Fruit fly (Drosophila melanogaster) whole organism, embryonic: ENCODE results near the gene Klp68D.

ENCODE experiments used
- BtbVII ChIP-seq: fragments of 200-800 bp; sonication (Bioruptor generic); optimal IDR thresholded peaks from 3 replicates; lab custom pipeline; 2017; ENCODE audit warnings: missing biosample characterization, mild to moderate bottlenecking, missing genetic modification characterization
- CG11456 ChIP-seq: fragments of 200-800 bp; sonication (Bioruptor generic); IDR thresholded peaks from 3 replicates; pipeline ENCODE4 v1.3.6; 2022; ENCODE audit warnings: missing biosample characterization, missing genetic modification characterization
- CG11723 ChIP-seq: fragments of 200-800 bp; sonication (Bioruptor generic); optimal IDR thresholded peaks from 2 replicates; lab custom pipeline; 2017; ENCODE audit warnings: missing biosample characterization, mild to moderate bottlenecking, missing genetic modification characterization
- CG12155 ChIP-seq: fragments of 200-800 bp; sonication (Bioruptor generic); optimal IDR thresholded peaks from 3 replicates; lab custom pipeline; 2016; ENCODE audit warnings: missing biosample characterization, missing genetic modification characterization
- CG12219 ChIP-seq: fragments of 200-800 bp; sonication (Bioruptor generic); optimal IDR thresholded peaks from 3 replicates; lab custom pipeline; 2018; ENCODE audit warnings: missing biosample characterization, mild to moderate bottlenecking, missing genetic modification characterization
- CG12744 ChIP-seq: fragments of 200-800 bp; sonication (Bioruptor generic); optimal IDR thresholded peaks from 2 replicates; lab custom pipeline; 2016; ENCODE audit warnings: missing biosample characterization, missing genetic modification characterization
- CG14014 ChIP-seq: fragments of 200-800 bp; sonication (Bioruptor generic); IDR thresholded peaks from 2 replicates; pipeline ENCODE4 v1.3.6; 2022; ENCODE audit warnings: missing biosample characterization, missing genetic modification characterization
- CG14965 ChIP-seq: fragments of 200-800 bp; sonication (Bioruptor generic); optimal IDR thresholded peaks from 2 replicates; lab custom pipeline; 2016; ENCODE audit warnings: missing biosample characterization, missing genetic modification characterization, borderline replicate concordance
- CG15601 ChIP-seq: fragments of 200-800 bp; sonication (Bioruptor generic); optimal IDR thresholded peaks from 3 replicates; lab custom pipeline; 2019; ENCODE audit warnings: missing biosample characterization, mild to moderate bottlenecking, missing genetic modification characterization, moderate library complexity
- CG16815 ChIP-seq: fragments of 200-800 bp; sonication (Bioruptor generic); optimal IDR thresholded peaks from 3 replicates; lab custom pipeline; 2017; ENCODE audit warnings: missing biosample characterization, mild to moderate bottlenecking, missing genetic modification characterization
- CG18619 ChIP-seq: fragments of 200-800 bp; sonication (Bioruptor generic); optimal IDR thresholded peaks from 3 replicates; lab custom pipeline; 2017; ENCODE audit warnings: missing biosample characterization, mild to moderate bottlenecking, missing genetic modification characterization
- CG2889 ChIP-seq: fragments of 200-800 bp; sonication (Bioruptor generic); IDR thresholded peaks from 3 replicates; pipeline ENCODE4 v1.3.6; 2022; ENCODE audit warnings: missing biosample characterization, missing genetic modification characterization
- CG31388 ChIP-seq: fragments of 200-800 bp; sonication (Bioruptor generic); optimal IDR thresholded peaks from 2 replicates; lab custom pipeline; 2016; ENCODE audit warnings: missing biosample characterization, missing genetic modification characterization
- CG33213 ChIP-seq: fragments of 200-800 bp; sonication (Bioruptor generic); optimal IDR thresholded peaks from 3 replicates; lab custom pipeline; 2016; ENCODE audit warnings: missing biosample characterization, missing genetic modification characterization
- CG3838 ChIP-seq: fragments of 200-800 bp; sonication (Bioruptor generic); optimal IDR thresholded peaks from 3 replicates; lab custom pipeline; 2016; ENCODE audit warnings: missing biosample characterization, missing genetic modification characterization
- CG5245 ChIP-seq: fragments of 200-800 bp; sonication (Bioruptor generic); optimal IDR thresholded peaks from 3 replicates; lab custom pipeline; 2016; ENCODE audit warnings: missing biosample characterization, missing genetic modification characterization
- CG7357 ChIP-seq: fragments of 200-800 bp; sonication (Bioruptor generic); IDR thresholded peaks from 3 replicates; pipeline ENCODE4 v1.3.6; 2022; ENCODE audit warnings: missing biosample characterization, missing genetic modification characterization
- CG7963 ChIP-seq: fragments of 200-800 bp; sonication (Bioruptor generic); IDR thresholded peaks from 3 replicates; pipeline ENCODE4 v1.3.6; 2022; ENCODE audit warnings: missing biosample characterization, missing genetic modification characterization; ENCODE audit not compliant: partially characterized antibody
- CG8359 ChIP-seq: fragments of 200-800 bp; sonication (Bioruptor generic); optimal IDR thresholded peaks from 2 replicates; lab custom pipeline; 2017; ENCODE audit warnings: missing biosample characterization, mild to moderate bottlenecking, missing genetic modification characterization, borderline replicate concordance
- CG9727 ChIP-seq: fragments of 200-800 bp; sonication (Bioruptor generic); optimal IDR thresholded peaks from 3 replicates; lab custom pipeline; 2017; ENCODE audit warnings: missing biosample characterization, mild to moderate bottlenecking, missing genetic modification characterization
- CG9876 ChIP-seq: fragments of 200-800 bp; sonication (Bioruptor generic); optimal IDR thresholded peaks from 2 replicates; lab custom pipeline; 2016; ENCODE audit warnings: missing biosample characterization, missing genetic modification characterization
- CoRest ChIP-seq: fragments of 200-800 bp; sonication (Bioruptor generic); optimal IDR thresholded peaks from 3 replicates; lab custom pipeline; 2018; ENCODE audit warnings: missing biosample characterization, mild to moderate bottlenecking, missing genetic modification characterization, moderate library complexity
- Doc3 ChIP-seq: fragments of 200-800 bp; sonication (Bioruptor generic); IDR thresholded peaks from 3 replicates; pipeline ENCODE4 v1.3.6; 2022; ENCODE audit warnings: missing biosample characterization, missing genetic modification characterization; ENCODE audit not compliant: partially characterized antibody
- HLH4C ChIP-seq: fragments of 200-800 bp; sonication (Bioruptor generic); IDR thresholded peaks from 3 replicates; pipeline ENCODE4 v1.3.6; 2022; ENCODE audit warnings: missing biosample characterization, missing genetic modification characterization; ENCODE audit not compliant: partially characterized antibody
- Hand ChIP-seq: fragments of 200-800 bp; sonication (Bioruptor generic); optimal IDR thresholded peaks from 2 replicates; lab custom pipeline; 2017; ENCODE audit warnings: mild to moderate bottlenecking, missing biosample characterization, missing genetic modification reagents, missing genetic modification characterization
- Lhr ChIP-seq: fragments of 200-800 bp; sonication (Bioruptor generic); optimal IDR thresholded peaks from 3 replicates; lab custom pipeline; 2017; ENCODE audit warnings: mild to moderate bottlenecking, missing biosample characterization, missing genetic modification reagents, missing genetic modification characterization
- Neu2 ChIP-seq: fragments of 200-800 bp; sonication (Bioruptor generic); optimal IDR thresholded peaks from 3 replicates; lab custom pipeline; 2016; ENCODE audit warnings: missing biosample characterization, missing genetic modification characterization, borderline replicate concordance
- Nf-YA ChIP-seq: fragments of 200-800 bp; sonication (Bioruptor generic); IDR thresholded peaks from 2 replicates; pipeline ENCODE4 v1.3.6; 2022; ENCODE audit warnings: missing biosample characterization, missing genetic modification characterization
- Nf-YB ChIP-seq: fragments of 200-800 bp; sonication (Bioruptor generic); optimal IDR thresholded peaks from 3 replicates; lab custom pipeline; 2019; ENCODE audit warnings: missing biosample characterization, mild to moderate bottlenecking, missing genetic modification characterization, moderate library complexity
- Six4 ChIP-seq: fragments of 200-800 bp; sonication (Bioruptor generic); optimal IDR thresholded peaks from 2 replicates; lab custom pipeline; 2016; ENCODE audit warnings: missing biosample characterization, missing genetic modification characterization
- Sry-β ChIP-seq: fragments of 200-800 bp; sonication (Bioruptor generic); optimal IDR thresholded peaks from 2 replicates; lab custom pipeline; 2018; ENCODE audit warnings: missing biosample characterization, mild to moderate bottlenecking, missing genetic modification characterization, moderate library complexity
- ac ChIP-seq: fragments of 200-800 bp; sonication (Bioruptor generic); optimal IDR thresholded peaks from 3 replicates; lab custom pipeline; 2017; ENCODE audit warnings: missing biosample characterization, mild to moderate bottlenecking, missing genetic modification characterization
- br ChIP-seq: fragments of >200 bp; optimal IDR thresholded peaks from 2 replicates; lab custom pipeline; 2017
- cg ChIP-seq: fragments of 200-800 bp; sonication (Bioruptor generic); optimal IDR thresholded peaks from 3 replicates; lab custom pipeline; 2019; ENCODE audit warnings: missing biosample characterization, mild to moderate bottlenecking, missing genetic modification characterization, moderate library complexity
- crc ChIP-seq: fragments of 200-800 bp; sonication (Bioruptor generic); optimal IDR thresholded peaks from 2 replicates; lab custom pipeline; 2016; ENCODE audit warnings: missing biosample characterization, missing genetic modification characterization
- dati ChIP-seq: fragments of 200-800 bp; sonication (Bioruptor generic); IDR thresholded peaks from 2 replicates; pipeline ENCODE4 v1.3.6; 2022; ENCODE audit warnings: missing biosample characterization, missing genetic modification characterization
- dimm ChIP-seq: fragments of 200-800 bp; sonication (Bioruptor generic); IDR thresholded peaks from 2 replicates; pipeline ENCODE4 v1.3.6; 2022; ENCODE audit warnings: missing biosample characterization, missing genetic modification characterization
- disco-r ChIP-seq: fragments of 200-800 bp; sonication (Bioruptor generic); optimal IDR thresholded peaks from 2 replicates; lab custom pipeline; 2016; ENCODE audit warnings: missing biosample characterization, missing genetic modification characterization
- dpn ChIP-seq, 2 experiments: fragments of 200-800 bp; sonication (Bioruptor generic); optimal IDR thresholded peaks; 3 replicates each; lab custom pipeline; 2016; ENCODE audit warnings: missing biosample characterization in 2 of 2, missing genetic modification characterization in 2 of 2
- her ChIP-seq: fragments of 200-800 bp; sonication (Bioruptor generic); optimal IDR thresholded peaks from 2 replicates; lab custom pipeline; 2016; ENCODE audit warnings: missing biosample characterization, missing genetic modification characterization
- hth ChIP-seq: fragments of >200 bp; optimal IDR thresholded peaks from 2 replicates; lab custom pipeline; 2017; ENCODE audit warnings: inconsistent platforms
- insv ChIP-seq, 2 experiments: fragments of 200-800 bp; sonication (Bioruptor generic); optimal IDR thresholded peaks; 3 replicates each; lab custom pipeline; 2016 to 2018; ENCODE audit warnings: missing biosample characterization in 2 of 2, missing genetic modification characterization in 2 of 2
- phol ChIP-seq: fragments of 200-800 bp; sonication (Bioruptor generic); optimal IDR thresholded peaks from 3 replicates; lab custom pipeline; 2018; ENCODE audit warnings: missing biosample characterization, mild to moderate bottlenecking, missing genetic modification characterization, moderate library complexity
- scrt ChIP-seq: fragments of 200-800 bp; sonication (Bioruptor generic); optimal IDR thresholded peaks from 2 replicates; lab custom pipeline; 2018; ENCODE audit warnings: missing biosample characterization, mild to moderate bottlenecking, missing genetic modification characterization, moderate library complexity
- sd ChIP-seq: fragments of 200-800 bp; sonication (Bioruptor generic); optimal IDR thresholded peaks from 3 replicates; lab custom pipeline; 2018; ENCODE audit warnings: missing biosample characterization, mild to moderate bottlenecking, missing genetic modification characterization, moderate library complexity
- sna ChIP-seq: fragments of 200-800 bp; sonication (Bioruptor generic); IDR thresholded peaks from 2 replicates; pipeline ENCODE4 v1.3.6; 2022; ENCODE audit warnings: missing biosample characterization, missing genetic modification characterization; ENCODE audit not compliant: partially characterized antibody
- sob ChIP-seq: fragments of 200-800 bp; sonication (Bioruptor generic); IDR thresholded peaks from 2 replicates; pipeline ENCODE4 v1.3.6; 2022; ENCODE audit warnings: missing biosample characterization, missing genetic modification characterization
- ssp ChIP-seq: fragments of 200-800 bp; sonication (Bioruptor generic); IDR thresholded peaks from 2 replicates; pipeline ENCODE4 v1.3.6; 2022; ENCODE audit warnings: missing biosample characterization, missing genetic modification characterization
- tx ChIP-seq: fragments of 200-800 bp; sonication (Bioruptor generic); optimal IDR thresholded peaks from 2 replicates; lab custom pipeline; 2016; ENCODE audit warnings: missing biosample characterization, missing genetic modification characterization
- wdn ChIP-seq: fragments of 200-800 bp; sonication (Bioruptor generic); IDR thresholded peaks from 2 replicates; pipeline ENCODE4 v1.3.6; 2022; ENCODE audit warnings: missing biosample characterization, missing genetic modification characterization
- wek ChIP-seq: fragments of 200-800 bp; sonication (Bioruptor generic); optimal IDR thresholded peaks from 3 replicates; lab custom pipeline; 2018; ENCODE audit warnings: missing biosample characterization, mild to moderate bottlenecking, missing genetic modification characterization, moderate library complexity

Gene Klp68D

dm6 chr3L:11833296-11833717 is 37.9 kb downstream of the Klp68D start, which contains the start of gene CycA (continued):
- TF ChIP-seq ssp (GFP tag; lab: Robert Waterston, UW): no peak
- TF ChIP-seq sna (GFP tag; lab: Robert Waterston, UW): peak; percentile 77
- TF ChIP-seq CG12744 (GFP tag; lab: Kevin White, UChicago): no peak
- no peak for TF ChIP-seq CG5245 (GFP tag; lab: Kevin White, UChicago)
- no peak for TF ChIP-seq Six4 (GFP tag; lab: Kevin White, UChicago)
- no peak for TF ChIP-seq CG18619 (GFP tag; lab: Kevin White, UChicago)
- TF ChIP-seq Neu2: no peak
- TF ChIP-seq dimm: no peak
- peak; percentile 72 for TF ChIP-seq phol
- TF ChIP-seq BtbVII: no peak
- no peak for TF ChIP-seq hth
- TF ChIP-seq CG7963 (GFP tag; lab: Robert Waterston, UW): peak; percentile 61; the same call in 1 of the 3 replicates
- no peak for TF ChIP-seq wdn
- no peak for TF ChIP-seq CG12219
- TF ChIP-seq dati: no peak
- no peak for TF ChIP-seq CG11723 (GFP tag; lab: Kevin White, UChicago)
- TF ChIP-seq Lhr (GFP tag; lab: Kevin White, UChicago): peak; percentile 26
- peak; percentile 32 for TF ChIP-seq wek (GFP tag; lab: Kevin White, UChicago)
- peak; percentile 51 for TF ChIP-seq CG15601
- peak; percentile 15 for TF ChIP-seq CG12155 (GFP tag; lab: Kevin White, UChicago)
- TF ChIP-seq CG14014 (GFP tag; lab: Robert Waterston, UW): no peak
- no peak for TF ChIP-seq CG2889 (GFP tag; lab: Robert Waterston, UW)
- TF ChIP-seq br: no peak
- TF ChIP-seq CoRest: peak; percentile 65
- no peak for TF ChIP-seq CG31388 (GFP tag; lab: Kevin White, UChicago)
- TF ChIP-seq Nf-YA (GFP tag; lab: Robert Waterston, UW): no peak
- no peak for TF ChIP-seq CG9876 (GFP tag; lab: Kevin White, UChicago)
- no peak for TF ChIP-seq ac (GFP tag; lab: Kevin White, UChicago)
- no peak for TF ChIP-seq CG8359 (GFP tag; lab: Kevin White, UChicago)
- TF ChIP-seq sob (GFP tag; lab: Robert Waterston, UW): 0 out of 2 replicates have a peak, but pooled peaks have one; percentile 7
- TF ChIP-seq Sry-β (GFP tag; lab: Kevin White, UChicago): no peak
- peak; percentile 4 for TF ChIP-seq CG9727 (GFP tag; lab: Kevin White, UChicago)
- no peak for TF ChIP-seq scrt
- peak; percentile 67 for TF ChIP-seq Doc3
- TF ChIP-seq CG3838: no peak
- no peak for TF ChIP-seq CG11456 (GFP tag; lab: Robert Waterston, UW)
- TF ChIP-seq disco-r (GFP tag; lab: Kevin White, UChicago): no peak
- TF ChIP-seq Hand (GFP tag; lab: Kevin White, UChicago): no peak
- TF ChIP-seq HLH4C (GFP tag; lab: Robert Waterston, UW): peak; percentile 63
- no peak for TF ChIP-seq CG16815 (GFP tag; lab: Kevin White, UChicago)
- TF ChIP-seq insv (GFP tag; optimal IDR thresholded peaks at IDR 0.05; lab: Kevin White, UChicago): peak in 1 of 2 experiments; percentile 28
- peak; percentile 93 for TF ChIP-seq cg (GFP tag; lab: Kevin White, UChicago)
- TF ChIP-seq CG14965 (GFP tag; lab: Kevin White, UChicago): no peak
- peak; percentile 49 for TF ChIP-seq CG33213 (GFP tag; lab: Kevin White, UChicago)
- peak in 1 of 2 experiments; percentile 0 for TF ChIP-seq dpn (GFP tag; optimal IDR thresholded peaks at IDR 0.05; lab: Kevin White, UChicago)
- TF ChIP-seq sd (tag; lab: Kevin White, UChicago): no peak
- no peak for TF ChIP-seq crc (GFP tag; lab: Kevin White, UChicago)
- no peak for TF ChIP-seq tx (GFP tag; lab: Kevin White, UChicago)
- no peak for TF ChIP-seq CG7357 (GFP tag; lab: Robert Waterston, UW)
- no peak for TF ChIP-seq her (GFP tag; lab: Kevin White, UChicago)
- no peak for TF ChIP-seq Nf-YB
